Fruit fly (Drosophila melanogaster) whole organism, embryonic: ENCODE data around the gene alphaTub84D.

Experiments used
- CG6254 ChIP-seq: fragments of 200-800 bp; sonication (Bioruptor generic); optimal IDR thresholded peaks from 3 replicates; lab custom pipeline; 2017; ENCODE audit warnings: mild to moderate bottlenecking, missing biosample characterization, missing genetic modification reagents, missing genetic modification characterization
- CG6854 ChIP-seq: fragments of 200-800 bp; sonication (Bioruptor generic); optimal IDR thresholded peaks from 3 replicates; lab custom pipeline; 2017; ENCODE audit warnings: missing biosample characterization, mild to moderate bottlenecking, missing genetic modification characterization
- CG9817 ChIP-seq: fragments of 200-800 bp; sonication (Bioruptor generic); optimal IDR thresholded peaks from 2 replicates; lab custom pipeline; 2018; ENCODE audit warnings: missing biosample characterization, mild to moderate bottlenecking, missing genetic modification characterization, moderate library complexity
- Gug ChIP-seq: fragments of 200-800 bp; sonication (Bioruptor generic); IDR thresholded peaks from 4 replicates; pipeline ENCODE4 v1.3.6; 2022; ENCODE audit warnings: missing biosample characterization, missing genetic modification characterization
- Hr3 ChIP-seq: fragments of 200-800 bp; sonication (Bioruptor generic); optimal IDR thresholded peaks from 3 replicates; lab custom pipeline; 2016; ENCODE audit warnings: missing biosample characterization, missing genetic modification characterization
- al ChIP-seq: fragments of 200-800 bp; sonication (Bioruptor generic); IDR thresholded peaks from 2 replicates; pipeline ENCODE4 v1.3.6; 2022; ENCODE audit warnings: missing biosample characterization, missing genetic modification characterization
- ap ChIP-seq: fragments of 200-800 bp; sonication (Bioruptor generic); IDR thresholded peaks from 2 replicates; pipeline ENCODE4 v1.3.6; 2022; ENCODE audit warnings: missing biosample characterization, missing genetic modification characterization
- lola ChIP-seq, 3 experiments: fragments of >200 bp in 2 of 3; fragments of 200-800 bp in 1 of 3; sonication (Bioruptor generic) in 1 of 3; optimal IDR thresholded peaks; 2 replicates each; lab custom pipeline; 2017 to 2019; ENCODE audit warnings: missing biosample characterization in 3 of 3, missing genetic modification characterization in 3 of 3, mild to moderate bottlenecking in 1 of 3, moderate library complexity in 1 of 3
- nmo ChIP-seq: fragments of 200-800 bp; sonication (Bioruptor generic); optimal IDR thresholded peaks from 2 replicates; lab custom pipeline; 2018; ENCODE audit warnings: missing biosample characterization, mild to moderate bottlenecking, missing genetic modification characterization, moderate library complexity
- row ChIP-seq: fragments of 200-800 bp; sonication (Bioruptor generic); IDR thresholded peaks from 3 replicates; pipeline ENCODE4 v1.3.6; 2022; ENCODE audit warnings: missing biosample characterization, missing genetic modification characterization

DNA sequence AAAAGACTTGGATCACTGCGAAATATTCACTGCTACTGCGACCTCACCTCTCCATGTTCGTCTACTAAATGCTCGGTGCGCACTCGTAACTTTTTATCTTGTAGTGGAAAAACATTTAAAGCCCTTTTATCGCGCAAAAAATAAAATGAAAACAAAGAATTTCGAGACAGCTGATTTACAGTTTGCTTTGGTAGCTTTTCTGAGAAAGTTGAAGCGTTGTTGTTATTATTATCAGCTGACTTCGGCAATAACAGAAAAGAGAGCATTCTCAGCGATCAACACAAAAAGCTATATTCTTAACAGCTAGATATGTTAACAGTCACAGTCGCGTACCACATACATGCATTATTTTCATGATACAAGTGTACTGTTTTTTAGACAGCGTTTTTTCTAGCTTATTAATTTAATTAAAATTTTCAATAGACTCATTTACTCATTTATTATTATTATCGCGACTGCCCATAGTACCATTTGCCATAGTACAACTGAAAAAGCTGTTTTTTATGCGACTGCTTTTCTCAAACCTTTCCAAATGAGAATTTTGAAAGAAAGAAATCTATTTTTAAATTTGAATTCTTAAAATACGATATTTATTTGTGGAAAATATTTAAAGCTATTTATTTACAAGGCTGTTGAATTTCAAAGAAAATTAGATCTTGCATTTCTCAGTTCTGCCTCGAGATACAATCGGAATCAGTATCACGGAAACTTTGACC lies 10.8 kb downstream of the alphaTub84D start, which contains the start of the genes alpha-Est3 and alpha-Est2:
- TF ChIP-seq ap (GFP tag; lab: Robert Waterston, UW) = no peak
- TF ChIP-seq CG6854 (GFP tag; lab: Kevin White, UChicago) = no peak
- TF ChIP-seq CG6254 = no peak
- no peak for TF ChIP-seq Gug (GFP tag; lab: Robert Waterston, UW)
- no peak for TF ChIP-seq al
- TF ChIP-seq lola (GFP tag; optimal IDR thresholded peaks at IDR 0.05; lab: Kevin White, UChicago) = no peak
- TF ChIP-seq Hr3 (GFP tag; lab: Kevin White, UChicago) = no peak
- TF ChIP-seq CG9817 (tag; lab: Kevin White, UChicago) = no peak
- TF ChIP-seq row (GFP tag; lab: Robert Waterston, UW) = no peak
- no peak for TF ChIP-seq nmo (GFP tag; lab: Kevin White, UChicago)
